Fruit fly (Drosophila melanogaster): ENCODE measurements around the gene CG11608.

CG11608 gene

dm6 chr3R:12674041-12674623 lies 35.9 kb downstream of the CG11608 start, which contains the start of gene Gnmt:
TSS of gene Gnmt (plus strand) at chr3R:12674608.
- TF ChIP-seq toe (GFP tag; optimal IDR thresholded peaks at IDR 0.05) (no peak), cnc (optimal IDR thresholded peaks at IDR 0.05) (peak in 1 of 2 experiments; percentile 75), Mnt (GFP tag; optimal IDR thresholded peaks at IDR 0.05) (peak; percentile 17), CG1620 (GFP tag; optimal IDR thresholded peaks at IDR 0.05) (no peak), ovo (GFP tag; optimal IDR thresholded peaks at IDR 0.05) (no peak), CG14711 (tag; optimal IDR thresholded peaks at IDR 0.05) (peak; percentile 49), CG7101 (tag; optimal IDR thresholded peaks at IDR 0.05) (peak; percentile 61), CG12768 (GFP tag; optimal IDR thresholded peaks at IDR 0.05) (peak; percentile 5), cic (GFP tag; optimal IDR thresholded peaks at IDR 0.05) (peak; percentile 56), CG33017 (tag; optimal IDR thresholded peaks at IDR 0.05) (peak; percentile 80), tj (GFP tag; optimal IDR thresholded peaks at IDR 0.05) (no peak)

- TF ChIP-seq CG14711 (tag; optimal IDR thresholded peaks at IDR 0.05) = peak; percentile 6
- TF ChIP-seq CG33017 (tag; optimal IDR thresholded peaks at IDR 0.05) = peak; percentile 46
- TF ChIP-seq Mnt (GFP tag; optimal IDR thresholded peaks at IDR 0.05) = no peak
- TF ChIP-seq cnc (optimal IDR thresholded peaks at IDR 0.05) = no peak
- TF ChIP-seq CG12768 (GFP tag; optimal IDR thresholded peaks at IDR 0.05) = peak; percentile 64
These were observed 37.9 kb downstream of the CG11608 start, which contains the start of gene CG43630 for dm6 chr3R:12676160-12676559. TSS of gene CG43630 (minus strand) at chr3R:12676260.

- TF ChIP-seq Mnt (GFP tag; optimal IDR thresholded peaks at IDR 0.05) (no peak), tj (GFP tag; optimal IDR thresholded peaks at IDR 0.05) (no peak), CG12768 (GFP tag; optimal IDR thresholded peaks at IDR 0.05) (no peak), pad (GFP tag; optimal IDR thresholded peaks at IDR 0.05) (no peak), CG33017 (tag; optimal IDR thresholded peaks at IDR 0.05) (no peak), Hr96 (GFP tag; optimal IDR thresholded peaks at IDR 0.05) (no peak)
These were observed 40.6 kb downstream of the CG11608 start, which contains the start of gene mbo for dm6 chr3R:12678850-12679249. TSS of gene mbo (minus strand) at chr3R:12679052.

- TF ChIP-seq CG14711 (tag; optimal IDR thresholded peaks at IDR 0.05) (no peak), Mnt (GFP tag; optimal IDR thresholded peaks at IDR 0.05) (no peak), ovo (GFP tag; optimal IDR thresholded peaks at IDR 0.05) (no peak), pad (GFP tag; optimal IDR thresholded peaks at IDR 0.05) (no peak), Hr96 (GFP tag; optimal IDR thresholded peaks at IDR 0.05) (no peak), cic (GFP tag; optimal IDR thresholded peaks at IDR 0.05) (no peak), Crg-1 (GFP tag; optimal IDR thresholded peaks at IDR 0.05) (no peak), Clk (GFP tag; optimal IDR thresholded peaks at IDR 0.05) (no peak), kay (GFP tag; ENCODE audit: borderline replicate concordance) (no peak), CG5204 (GFP tag; optimal IDR thresholded peaks at IDR 0.05) (no peak), toe (GFP tag; optimal IDR thresholded peaks at IDR 0.05) (no peak)
These were observed 43.0 kb downstream of the CG11608 start, which contains the start of gene Cyp313a4 for dm6 chr3R:12681275-12681674. TSS of gene Cyp313a4 (minus strand) at chr3R:12681375.

dm6 chr3R:12685290-12685689 lies 47.0 kb downstream of the CG11608 start:
- TF ChIP-seq CG14711 (tag; optimal IDR thresholded peaks at IDR 0.05) = peak; percentile 15
- peak; percentile 36 for TF ChIP-seq CG7101 (tag; optimal IDR thresholded peaks at IDR 0.05)
- peak; percentile 20 for TF ChIP-seq CG7045 (GFP tag; optimal IDR thresholded peaks at IDR 0.05)
- no peak for TF ChIP-seq CG5204 (GFP tag; optimal IDR thresholded peaks at IDR 0.05)
- no peak for TF ChIP-seq ovo (GFP tag; optimal IDR thresholded peaks at IDR 0.05)

- TF ChIP-seq Mnt (GFP tag; optimal IDR thresholded peaks at IDR 0.05) = no peak
- no peak for TF ChIP-seq toe (GFP tag; optimal IDR thresholded peaks at IDR 0.05)
- peak; percentile 54 for TF ChIP-seq CG12768 (GFP tag; optimal IDR thresholded peaks at IDR 0.05)
- TF ChIP-seq tj (GFP tag; optimal IDR thresholded peaks at IDR 0.05) = no peak
- TF ChIP-seq CG33017 (tag; optimal IDR thresholded peaks at IDR 0.05) = peak; percentile 10
- TF ChIP-seq CG14711 (tag; optimal IDR thresholded peaks at IDR 0.05) = peak; percentile 6
- peak; percentile 5 for TF ChIP-seq Crg-1 (GFP tag; optimal IDR thresholded peaks at IDR 0.05)
- peak; percentile 41 for TF ChIP-seq CG7101 (tag; optimal IDR thresholded peaks at IDR 0.05)
- no peak for TF ChIP-seq CG5204 (GFP tag; optimal IDR thresholded peaks at IDR 0.05)
- TF ChIP-seq pad (GFP tag; optimal IDR thresholded peaks at IDR 0.05) = peak; percentile 17
- TF ChIP-seq cnc (optimal IDR thresholded peaks at IDR 0.05) = no peak
- TF ChIP-seq kay (GFP tag; ENCODE audit: borderline replicate concordance) = no peak
- peak; percentile 44 for TF ChIP-seq CG7045 (GFP tag; optimal IDR thresholded peaks at IDR 0.05)
- TF ChIP-seq CG1620 (GFP tag; optimal IDR thresholded peaks at IDR 0.05) = no peak
- TF ChIP-seq CG11617 (GFP tag; optimal IDR thresholded peaks at IDR 0.05) = no peak
- peak; percentile 22 for TF ChIP-seq cic (GFP tag; optimal IDR thresholded peaks at IDR 0.05)
- TF ChIP-seq Hr96 (GFP tag; optimal IDR thresholded peaks at IDR 0.05) = no peak
- TF ChIP-seq ovo (GFP tag; optimal IDR thresholded peaks at IDR 0.05) = no peak
- no peak for TF ChIP-seq bab1 (GFP tag; optimal IDR thresholded peaks at IDR 0.05)
- TF ChIP-seq Clk (GFP tag; optimal IDR thresholded peaks at IDR 0.05) = no peak
These were observed 49.8 kb downstream of the CG11608 start for dm6 chr3R:12688116-12688515.
